Worm (Caenorhabditis elegans) whole organism, L4 larva: ENCODE measurements around the gene T05B4.10.

Experiments
- Y105C5A.15 ChIP-seq: fragments of 200-800 bp; sonication (Bioruptor generic); IDR thresholded peaks from 2 replicates; pipeline ENCODE4 v1.3.6; 2022; ENCODE audit warnings: missing genetic modification characterization, missing compliant biosample characterization
- Y5F2A.4 ChIP-seq: fragments of 200-800 bp; sonication (Bioruptor generic); optimal IDR thresholded peaks from 2 replicates; lab custom pipeline; 2018; ENCODE audit warnings: mild to moderate bottlenecking, missing genetic modification characterization, missing compliant biosample characterization
- ama-1 ChIP-seq: fragments of 150-350 bp; optimal IDR thresholded peaks from 2 replicates; lab custom pipeline; 2014; ENCODE audit warnings: inconsistent platforms, mixed read lengths
- attf-4 ChIP-seq: sonication (generic microtip); optimal IDR thresholded peaks from 3 replicates; lab custom pipeline; 2017; ENCODE audit warnings: missing biosample characterization, missing genetic modification characterization
- lin-15B ChIP-seq: fragments of 150-350 bp; sonication (generic microtip); optimal IDR thresholded peaks from 3 replicates; lab custom pipeline; 2014; ENCODE audit warnings: missing biosample characterization, missing genetic modification characterization
- nhr-10 ChIP-seq: fragments of 150-350 bp; optimal IDR thresholded peaks from 2 replicates; lab custom pipeline; 2014; ENCODE audit warnings: missing biosample characterization, missing genetic modification characterization
- nhr-76 ChIP-seq: fragments of 150-350 bp; optimal IDR thresholded peaks from 2 replicates; lab custom pipeline; 2014; ENCODE audit warnings: missing biosample characterization, missing genetic modification characterization
- pha-4 ChIP-seq, 2 experiments: fragments of 150-350 bp in 1 of 2; fragments of 200-800 bp in 1 of 2; sonication (Bioruptor generic) in 1 of 2; IDR thresholded peaks in 1 of 2; optimal IDR thresholded peaks in 1 of 2; 2 replicates each; pipeline versions ENCODE4 v1.3.6 to Lab custom; 2014 to 2022; ENCODE audit warnings: missing genetic modification characterization in 2 of 2, missing genetic modification reagents in 2 of 2, missing biosample characterization in 1 of 2, missing compliant biosample characterization in 1 of 2
- snpc-4 ChIP-seq: fragments of 150-350 bp; optimal IDR thresholded peaks from 2 replicates; lab custom pipeline; 2014; ENCODE audit warnings: missing biosample characterization, missing genetic modification characterization
- spr-1 ChIP-seq: sonication (generic microtip); optimal IDR thresholded peaks from 2 replicates; lab custom pipeline; 2016; ENCODE audit warnings: mild to moderate bottlenecking, missing genetic modification characterization, missing compliant biosample characterization
- zag-1 ChIP-seq: fragments of 150-350 bp; optimal IDR thresholded peaks from 2 replicates; lab custom pipeline; 2014; ENCODE audit warnings: missing biosample characterization, missing genetic modification characterization

DNA sequence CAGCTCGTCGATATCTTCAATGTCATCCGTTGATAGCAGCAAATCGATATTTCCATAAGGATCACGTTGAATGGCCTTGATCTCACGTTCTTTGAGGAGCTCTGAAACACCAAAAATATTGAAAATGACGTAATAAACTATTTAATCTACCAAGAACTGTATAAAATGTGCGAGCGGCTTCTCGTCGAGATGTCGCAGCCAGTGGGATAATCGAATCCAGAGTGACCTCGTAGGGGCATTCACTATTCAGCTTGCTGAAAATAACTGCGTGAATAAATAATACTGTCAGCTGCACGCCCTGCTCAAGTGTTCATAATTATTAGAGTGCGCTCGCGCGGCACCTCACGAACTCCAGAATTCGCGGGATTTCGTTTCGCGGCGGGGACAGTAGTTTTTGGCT lies 49.6 kb upstream of the T05B4.10 start, which contains the start of gene Y45G5AM.7:
- TF ChIP-seq snpc-4 (tag; lab: Kevin White, UChicago) (no peak), attf-4 (tag; lab: Kevin White, UChicago) (no peak), pha-4 (GFP tag; IDR thresholded peaks at IDR 0.05; lab: Robert Waterston, UW) (no peak), pha-4 (tag; optimal IDR thresholded peaks at IDR 0.05; lab: Kevin White, UChicago) (no peak), ama-1 (lab: Kevin White, UChicago) (no peak), nhr-76 (tag; lab: Kevin White, UChicago) (no peak), lin-15B (tag; lab: Kevin White, UChicago) (no peak), spr-1 (tag; lab: Kevin White, UChicago) (no peak), zag-1 (tag; lab: Kevin White, UChicago) (no peak), nhr-10 (tag; lab: Kevin White, UChicago) (no peak), Y105C5A.15 (GFP tag; lab: Robert Waterston, UW) (no peak), Y5F2A.4 (GFP tag; lab: Kevin White, UChicago) (no peak)
